Worm (Caenorhabditis elegans) whole organism, midembryonic: ENCODE data around the gene T16G12.7.

Experiments used
- T22C8.4 ChIP-seq: fragments of 200-800 bp; sonication (Bioruptor generic); IDR thresholded peaks from 2 replicates; pipeline ENCODE4 v1.3.6; 2022; ENCODE audit warnings: missing genetic modification characterization, missing compliant biosample characterization
- cog-1 ChIP-seq: sonication (generic microtip); optimal IDR thresholded peaks from 2 replicates; lab custom pipeline; 2016; ENCODE audit warnings: missing genetic modification characterization, missing compliant biosample characterization
- flt-1 ChIP-seq: fragments of 200-800 bp; sonication (Bioruptor generic); IDR thresholded peaks from 2 replicates; pipeline ENCODE4 v1.3.6; 2022; ENCODE audit warnings: missing genetic modification characterization, missing compliant biosample characterization
- klf-2 ChIP-seq: fragments of 200-800 bp; sonication (Bioruptor generic); conservative IDR thresholded peaks from 2 replicates; pipeline ENCODE4 v1.3.6; 2022; ENCODE audit warnings: missing genetic modification reagents, missing genetic modification characterization, missing compliant biosample characterization
- med-1 ChIP-seq: sonication (generic microtip); optimal IDR thresholded peaks from 2 replicates; lab custom pipeline; 2017; ENCODE audit warnings: missing genetic modification characterization, mild to moderate bottlenecking, missing compliant biosample characterization, antibody characterized with exemption, missing genetic modification reagents; ENCODE audit not compliant: insufficient read depth
- ref-1 ChIP-seq: fragments of 200-800 bp; sonication (Bioruptor generic); conservative IDR thresholded peaks from 2 replicates; pipeline ENCODE4 v1.3.6; 2022; ENCODE audit warnings: missing genetic modification reagents, missing genetic modification characterization, missing compliant biosample characterization
- ztf-23 ChIP-seq: fragments of 200-800 bp; sonication (Bioruptor generic); IDR thresholded peaks from 2 replicates; pipeline ENCODE4 v1.3.6; 2022; ENCODE audit warnings: missing genetic modification reagents, missing genetic modification characterization, missing compliant biosample characterization
- ztf-29 ChIP-seq: fragments of 200-800 bp; sonication (Bioruptor generic); IDR thresholded peaks from 2 replicates; pipeline ENCODE4 v1.3.6; 2022; ENCODE audit warnings: missing genetic modification reagents, missing genetic modification characterization, missing compliant biosample characterization

ce11 chrIII:10076042-10076441 lies 36.1 kb upstream of the T16G12.7 start:
- TF ChIP-seq med-1 (no peak), ztf-29 (GFP tag; lab: Robert Waterston, UW) (no peak), flt-1 (GFP tag; lab: Robert Waterston, UW) (no peak), cog-1 (tag; lab: Kevin White, UChicago) (no peak), klf-2 (GFP tag; lab: Robert Waterston, UW) (no peak), T22C8.4 (GFP tag; lab: Robert Waterston, UW) (no peak), ref-1 (GFP tag; lab: Robert Waterston, UW) (no peak), ztf-23 (GFP tag; lab: Robert Waterston, UW) (no peak)
